Fruit fly (Drosophila melanogaster) whole organism, embryonic: ENCODE measurements around the gene AstCC.
A peak's percentile ranks its signal among the peaks of the same experiment; 100 is the strongest.

Experiments used
- Atf3 ChIP-seq: fragments of 200-800 bp; sonication (Bioruptor generic); optimal IDR thresholded peaks from 3 replicates; lab custom pipeline; 2016; ENCODE audit warnings: missing biosample characterization, missing genetic modification characterization
- Awh ChIP-seq: fragments of 200-800 bp; sonication (Bioruptor generic); IDR thresholded peaks from 2 replicates; pipeline ENCODE4, ENCODE4 v1.3.6; 2022; ENCODE audit warnings: missing biosample characterization, missing genetic modification characterization
- CG10209 ChIP-seq: fragments of 200-800 bp; sonication (Bioruptor generic); optimal IDR thresholded peaks from 3 replicates; lab custom pipeline; 2017; ENCODE audit warnings: missing biosample characterization, mild to moderate bottlenecking, missing genetic modification characterization, missing genetic modification reagents
- CG10979 ChIP-seq: fragments of 200-800 bp; sonication (Bioruptor generic); optimal IDR thresholded peaks from 2 replicates; lab custom pipeline; 2018; ENCODE audit warnings: missing biosample characterization, mild to moderate bottlenecking, missing genetic modification characterization, moderate library complexity
- CG11247 ChIP-seq: fragments of 200-800 bp; sonication (Bioruptor generic); IDR thresholded peaks from 2 replicates; pipeline ENCODE4 v1.3.6; 2022; ENCODE audit warnings: missing biosample characterization, missing genetic modification characterization
- CG11504 ChIP-seq: fragments of 200-800 bp; sonication (Bioruptor generic); optimal IDR thresholded peaks from 3 replicates; lab custom pipeline; 2019; ENCODE audit warnings: missing biosample characterization, mild to moderate bottlenecking, missing genetic modification characterization, moderate library complexity
- CG11560 ChIP-seq: fragments of 200-800 bp; sonication (Bioruptor generic); IDR thresholded peaks from 3 replicates; pipeline ENCODE4 v1.3.6; 2022; ENCODE audit warnings: missing biosample characterization, missing genetic modification characterization
- CG12155 ChIP-seq: fragments of 200-800 bp; sonication (Bioruptor generic); optimal IDR thresholded peaks from 3 replicates; lab custom pipeline; 2016; ENCODE audit warnings: missing biosample characterization, missing genetic modification characterization
- CG12219 ChIP-seq: fragments of 200-800 bp; sonication (Bioruptor generic); optimal IDR thresholded peaks from 3 replicates; lab custom pipeline; 2018; ENCODE audit warnings: missing biosample characterization, mild to moderate bottlenecking, missing genetic modification characterization
- CG1233 ChIP-seq: fragments of 200-800 bp; sonication (Bioruptor generic); optimal IDR thresholded peaks from 4 replicates; lab custom pipeline; 2018; ENCODE audit warnings: missing biosample characterization, mild to moderate bottlenecking, missing genetic modification characterization
- CG12769 ChIP-seq: fragments of 200-800 bp; sonication (Bioruptor generic); optimal IDR thresholded peaks from 2 replicates; lab custom pipeline; 2019; ENCODE audit warnings: missing biosample characterization, mild to moderate bottlenecking, missing genetic modification characterization, moderate library complexity
- CG1602 ChIP-seq: fragments of 200-800 bp; sonication (Bioruptor generic); optimal IDR thresholded peaks from 3 replicates; lab custom pipeline; 2016; ENCODE audit warnings: missing biosample characterization, missing genetic modification characterization
- CG17829 ChIP-seq: fragments of 200-800 bp; optimal IDR thresholded peaks from 2 replicates; lab custom pipeline; 2019; ENCODE audit warnings: missing biosample characterization, mild to moderate bottlenecking, missing genetic modification characterization, moderate library complexity
- CG31388 ChIP-seq: fragments of 200-800 bp; sonication (Bioruptor generic); optimal IDR thresholded peaks from 2 replicates; lab custom pipeline; 2016; ENCODE audit warnings: missing biosample characterization, missing genetic modification characterization
- CG32532 ChIP-seq: fragments of 200-800 bp; sonication (Bioruptor generic); IDR thresholded peaks from 2 replicates; pipeline ENCODE4 v1.3.6; 2022; ENCODE audit warnings: missing biosample characterization, missing genetic modification characterization
- CG32772 ChIP-seq: fragments of 200-800 bp; sonication (Bioruptor generic); IDR thresholded peaks from 2 replicates; pipeline ENCODE4 v1.3.6; 2022; ENCODE audit warnings: missing biosample characterization, missing genetic modification characterization
- CG34224 ChIP-seq: fragments of 200-800 bp; sonication (Bioruptor generic); IDR thresholded peaks from 3 replicates; pipeline ENCODE4 v1.3.6; 2022; ENCODE audit warnings: missing biosample characterization, missing genetic modification characterization; ENCODE audit not compliant: partially characterized antibody
- CG34376 ChIP-seq: fragments of 200-800 bp; sonication (Bioruptor generic); optimal IDR thresholded peaks from 2 replicates; lab custom pipeline; 2018; ENCODE audit warnings: missing biosample characterization, mild to moderate bottlenecking, missing genetic modification characterization
- CG42726 ChIP-seq: fragments of 200-800 bp; sonication (Bioruptor generic); IDR thresholded peaks from 2 replicates; pipeline ENCODE4 v1.3.6; 2022; ENCODE audit warnings: missing biosample characterization, missing genetic modification characterization; ENCODE audit not compliant: partially characterized antibody
- CG4854 ChIP-seq: fragments of 200-800 bp; sonication (Bioruptor generic); optimal IDR thresholded peaks from 2 replicates; lab custom pipeline; 2016; ENCODE audit warnings: missing biosample characterization, missing genetic modification characterization, inconsistent platforms
- CG5953 ChIP-seq: fragments of 200-800 bp; sonication (Bioruptor generic); IDR thresholded peaks from 2 replicates; pipeline ENCODE4 v1.3.6; 2022; ENCODE audit warnings: missing biosample characterization, missing genetic modification characterization
- CG6175 ChIP-seq: fragments of 200-800 bp; sonication (Bioruptor generic); IDR thresholded peaks from 3 replicates; pipeline ENCODE4 v1.3.6; 2022; ENCODE audit warnings: missing biosample characterization, missing genetic modification characterization
- CG6813 ChIP-seq: fragments of 200-800 bp; sonication (Bioruptor generic); optimal IDR thresholded peaks from 2 replicates; lab custom pipeline; 2017; ENCODE audit warnings: missing biosample characterization, missing genetic modification characterization, mild to moderate bottlenecking, moderate library complexity, missing genetic modification reagents
- CG7556 ChIP-seq: fragments of 200-800 bp; sonication (Bioruptor generic); optimal IDR thresholded peaks from 2 replicates; lab custom pipeline; 2017; ENCODE audit warnings: missing biosample characterization, mild to moderate bottlenecking, missing genetic modification characterization
- CG7928 ChIP-seq: fragments of 200-800 bp; sonication (Bioruptor generic); optimal IDR thresholded peaks from 2 replicates; lab custom pipeline; 2017; ENCODE audit warnings: missing biosample characterization, mild to moderate bottlenecking, missing genetic modification characterization
- CG9817 ChIP-seq: fragments of 200-800 bp; sonication (Bioruptor generic); optimal IDR thresholded peaks from 2 replicates; lab custom pipeline; 2018; ENCODE audit warnings: missing biosample characterization, mild to moderate bottlenecking, missing genetic modification characterization, moderate library complexity
- GATAe ChIP-seq: fragments of 200-800 bp; sonication (Bioruptor generic); conservative IDR thresholded peaks from 2 replicates; pipeline ENCODE4 v1.3.6; 2022; ENCODE audit warnings: missing biosample characterization, missing genetic modification characterization
- NC2β ChIP-seq: fragments of 200-800 bp; sonication (Bioruptor generic); optimal IDR thresholded peaks from 2 replicates; lab custom pipeline; 2016; ENCODE audit warnings: missing biosample characterization, missing genetic modification characterization
- NFAT ChIP-seq: fragments of 200-800 bp; sonication (Bioruptor generic); IDR thresholded peaks from 2 replicates; pipeline ENCODE4 v1.3.6; 2022; ENCODE audit warnings: missing biosample characterization, missing genetic modification characterization
- Pdp1 ChIP-seq, 2 experiments: fragments of 200-800 bp; sonication (Bioruptor generic); optimal IDR thresholded peaks; 3 replicates each; lab custom pipeline; 2016; ENCODE audit warnings: missing biosample characterization in 2 of 2, missing genetic modification characterization in 2 of 2, mild to moderate bottlenecking in 1 of 2, moderate library complexity in 1 of 2
- Ravus ChIP-seq: fragments of 200-800 bp; sonication (Bioruptor generic); IDR thresholded peaks from 2 replicates; pipeline ENCODE4 v1.3.6; 2022; ENCODE audit warnings: missing biosample characterization, missing genetic modification characterization
- Spps ChIP-seq: fragments of 200-800 bp; sonication (Bioruptor generic); optimal IDR thresholded peaks from 2 replicates; lab custom pipeline; 2018; ENCODE audit warnings: missing biosample characterization, mild to moderate bottlenecking, missing genetic modification characterization
- Stat92E ChIP-seq, 3 experiments: fragments of >200 bp in 2 of 3; fragments of 200-800 bp in 1 of 3; sonication (Bioruptor generic) in 1 of 3; optimal IDR thresholded peaks; 2 replicates each; lab custom pipeline; 2017 to 2019; ENCODE audit warnings: missing biosample characterization in 3 of 3, missing genetic modification characterization in 3 of 3, mild to moderate bottlenecking in 1 of 3, moderate library complexity in 1 of 3
- Tbp ChIP-seq: fragments of >200 bp; optimal IDR thresholded peaks from 2 replicates; lab custom pipeline; 2018; ENCODE audit warnings: missing biosample characterization, missing genetic modification characterization
- dm ChIP-seq: fragments of 200-800 bp; sonication (Bioruptor generic); optimal IDR thresholded peaks from 3 replicates; lab custom pipeline; 2016; ENCODE audit warnings: missing biosample characterization, missing genetic modification characterization
- esg ChIP-seq: fragments of 200-800 bp; sonication (Bioruptor generic); conservative IDR thresholded peaks from 2 replicates; pipeline ENCODE4 v1.3.6; 2022; ENCODE audit warnings: missing biosample characterization, missing genetic modification characterization
- grn ChIP-seq: fragments of 200-800 bp; sonication (Bioruptor generic); optimal IDR thresholded peaks from 3 replicates; lab custom pipeline; 2017; ENCODE audit warnings: missing biosample characterization, missing genetic modification characterization
- gt ChIP-seq: fragments of 200-800 bp; sonication (Bioruptor generic); IDR thresholded peaks from 2 replicates; pipeline ENCODE4 v1.3.6; 2022; ENCODE audit warnings: missing biosample characterization, missing genetic modification characterization
- jumu ChIP-seq: fragments of 200-800 bp; sonication (Bioruptor generic); optimal IDR thresholded peaks from 3 replicates; lab custom pipeline; 2016; ENCODE audit warnings: missing biosample characterization, missing genetic modification characterization
- lilli ChIP-seq: fragments of 200-800 bp; sonication (Bioruptor generic); optimal IDR thresholded peaks from 3 replicates; lab custom pipeline; 2016; ENCODE audit warnings: missing biosample characterization, missing genetic modification characterization
- odd ChIP-seq: fragments of 200-800 bp; sonication (Bioruptor generic); optimal IDR thresholded peaks from 2 replicates; lab custom pipeline; 2017; ENCODE audit warnings: missing biosample characterization, mild to moderate bottlenecking, missing genetic modification characterization
- onecut ChIP-seq: fragments of 200-800 bp; sonication (Bioruptor generic); IDR thresholded peaks from 2 replicates; pipeline ENCODE4 v1.3.6; 2022; ENCODE audit warnings: missing biosample characterization, missing genetic modification characterization
- peb ChIP-seq: fragments of 200-800 bp; sonication (Bioruptor generic); IDR thresholded peaks from 2 replicates; pipeline ENCODE4 v1.3.6; 2022; ENCODE audit warnings: missing biosample characterization, missing genetic modification characterization
- ro ChIP-seq: fragments of 200-800 bp; sonication (Bioruptor generic); IDR thresholded peaks from 2 replicates; pipeline ENCODE4 v1.3.6; 2022; ENCODE audit warnings: missing biosample characterization, missing genetic modification characterization
- sens-2 ChIP-seq: fragments of 200-800 bp; sonication (Bioruptor generic); IDR thresholded peaks from 2 replicates; pipeline ENCODE4 v1.3.6; 2022; ENCODE audit warnings: missing biosample characterization, missing genetic modification characterization
- shn ChIP-seq: fragments of 200-800 bp; sonication (Bioruptor generic); optimal IDR thresholded peaks from 3 replicates; lab custom pipeline; 2016; ENCODE audit warnings: missing biosample characterization, missing genetic modification characterization
- so ChIP-seq: fragments of 200-800 bp; sonication (Bioruptor generic); IDR thresholded peaks from 3 replicates; pipeline ENCODE4 v1.3.6; 2022; ENCODE audit warnings: missing biosample characterization, missing genetic modification characterization
- stc ChIP-seq: fragments of 200-800 bp; sonication (Bioruptor generic); IDR thresholded peaks from 2 replicates; pipeline ENCODE4 v1.3.6; 2022; ENCODE audit warnings: missing biosample characterization, missing genetic modification characterization
- stwl ChIP-seq: fragments of 200-800 bp; sonication (Bioruptor generic); optimal IDR thresholded peaks from 3 replicates; lab custom pipeline; 2018; ENCODE audit warnings: missing biosample characterization, mild to moderate bottlenecking, missing genetic modification characterization, moderate library complexity
- sug ChIP-seq: fragments of 200-800 bp; optimal IDR thresholded peaks from 2 replicates; lab custom pipeline; 2019; ENCODE audit warnings: missing biosample characterization, mild to moderate bottlenecking, missing genetic modification characterization, moderate library complexity
- twi ChIP-seq: fragments of 200-800 bp; optimal IDR thresholded peaks from 2 replicates; lab custom pipeline; 2019; ENCODE audit warnings: missing biosample characterization, mild to moderate bottlenecking, missing genetic modification characterization, moderate library complexity

AstCC gene

dm6 chr2L:11039548-11040144 is 45.4 kb downstream of the AstCC start (continued):
- TF ChIP-seq jumu (GFP tag; lab: Kevin White, UChicago) (no peak), CG42726 (GFP tag; lab: Robert Waterston, UW) (no peak), CG4854 (GFP tag; lab: Kevin White, UChicago) (no peak), sens-2 (GFP tag; lab: Robert Waterston, UW) (0 out of 2 replicates have a peak, but pooled peaks have one; percentile 15), esg (GFP tag; lab: Robert Waterston, UW) (no peak), Awh (GFP tag; lab: Robert Waterston, UW) (no peak), peb (GFP tag; lab: Robert Waterston, UW) (no peak), CG34376 (peak; percentile 55), gt (no peak), Spps (tag; lab: Kevin White, UChicago) (no peak), CG12769 (tag; lab: Kevin White, UChicago) (no peak), shn (GFP tag; lab: Kevin White, UChicago) (no peak), dm (GFP tag; lab: Kevin White, UChicago) (no peak), CG7928 (no peak), CG34224 (GFP tag; lab: Robert Waterston, UW) (no peak), onecut (no peak), Ravus (no peak), Stat92E (GFP tag; optimal IDR thresholded peaks at IDR 0.05; lab: Kevin White, UChicago) (no peak), sug (tag; lab: Kevin White, UChicago) (peak; percentile 77), Tbp (no peak), CG10979 (tag; lab: Kevin White, UChicago) (no peak), Pdp1 (GFP tag; optimal IDR thresholded peaks at IDR 0.05; lab: Kevin White, UChicago) (peak in 1 of 2 experiments; percentile 79), GATAe (GFP tag; lab: Robert Waterston, UW) (peak; percentile 50; the same call in 1 of the 2 replicates), twi (tag; lab: Kevin White, UChicago) (peak; percentile 37), CG6175 (no peak), Atf3 (GFP tag; lab: Kevin White, UChicago) (no peak), CG11247 (GFP tag; lab: Robert Waterston, UW) (no peak), CG1233 (GFP tag; lab: Kevin White, UChicago) (no peak), odd (GFP tag; lab: Kevin White, UChicago) (no peak), CG11560 (tag; lab: Robert Waterston, UW) (no peak), stwl (tag; lab: Kevin White, UChicago) (no peak), CG7556 (no peak), CG6813 (GFP tag; lab: Kevin White, UChicago) (no peak), CG12155 (GFP tag; lab: Kevin White, UChicago) (no peak), CG17829 (tag; lab: Kevin White, UChicago) (no peak), CG32532 (GFP tag; lab: Robert Waterston, UW) (no peak), CG31388 (GFP tag; lab: Kevin White, UChicago) (no peak), NC2β (GFP tag; lab: Kevin White, UChicago) (no peak), CG11504 (tag; lab: Kevin White, UChicago) (no peak), CG12219 (GFP tag; lab: Kevin White, UChicago) (no peak), lilli (no peak), CG10209 (GFP tag; lab: Kevin White, UChicago) (no peak), CG1602 (GFP tag; lab: Kevin White, UChicago) (no peak), NFAT (no peak), so (GFP tag; lab: Robert Waterston, UW) (no peak), CG9817 (tag; lab: Kevin White, UChicago) (no peak), stc (GFP tag; lab: Robert Waterston, UW) (no peak), grn (peak; percentile 99), CG5953 (GFP tag; lab: Robert Waterston, UW) (no peak), ro (GFP tag; lab: Robert Waterston, UW) (no peak), CG32772 (no peak)
